Worm (Caenorhabditis elegans): ENCODE data around the gene F20B6.9.

DNA sequence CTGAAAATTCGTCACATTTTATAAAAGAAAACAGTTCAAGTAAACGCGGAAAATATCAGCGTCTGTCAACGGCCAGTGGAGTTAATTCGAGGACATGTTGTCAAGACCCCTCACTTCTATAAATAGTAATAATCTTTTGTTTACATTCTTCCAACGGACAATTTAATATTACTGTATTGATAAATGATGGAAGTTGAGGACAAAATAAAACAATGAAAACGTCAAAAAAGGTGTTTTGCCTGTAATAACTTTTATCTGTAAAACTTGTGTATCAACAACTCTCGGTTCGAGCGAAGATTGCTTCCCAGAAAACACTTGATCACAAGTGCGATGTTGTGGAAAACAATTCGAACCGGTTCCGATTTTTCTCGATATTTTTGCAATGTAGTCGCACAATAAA lies 41.1 kb upstream of the F20B6.9 start:
- TF ChIP-seq sox-2 (GFP tag; IDR thresholded peaks at IDR 0.05) (no peak), pax-1 (tag; optimal IDR thresholded peaks at IDR 0.05) (no peak), pha-2 (tag; optimal IDR thresholded peaks at IDR 0.05) (no peak), ama-1 (optimal IDR thresholded peaks at IDR 0.05) (no peak), dve-1 (tag; optimal IDR thresholded peaks at IDR 0.05) (no peak)

Measured in whole organism, late embryonic.